Fruit fly (Drosophila melanogaster): ENCODE measurements around the gene CG7135.

The CG7135 gene

dm6 chrX:18101778-18102177, 1.7 kb upstream of the CG7135 start, which contains the start of gene Taf8:
TSS of gene Taf8 (plus strand) at chrX:18101970.
- TF ChIP-seq eg (GFP tag; IDR thresholded peaks at IDR 0.05), result 0 out of 3 replicates have a peak, but pooled peaks have one; percentile 14
- no peak for TF ChIP-seq spab (GFP tag; optimal IDR thresholded peaks at IDR 0.05)

- TF ChIP-seq CG8319 (GFP tag; optimal IDR thresholded peaks at IDR 0.05), result no peak
- no peak for TF ChIP-seq Hr4 (GFP tag; optimal IDR thresholded peaks at IDR 0.05)
- no peak for TF ChIP-seq svp (GFP tag)
- TF ChIP-seq Hr38 (GFP tag; optimal IDR thresholded peaks at IDR 0.05), result no peak
- no peak for TF ChIP-seq salr (GFP tag; optimal IDR thresholded peaks at IDR 0.05)
- no peak for TF ChIP-seq lz (GFP tag; optimal IDR thresholded peaks at IDR 0.05)
- TF ChIP-seq cyc (GFP tag; optimal IDR thresholded peaks at IDR 0.05), result no peak
- no peak for TF ChIP-seq Ets21C (GFP tag; optimal IDR thresholded peaks at IDR 0.05)
- TF ChIP-seq CG8119 (GFP tag; IDR thresholded peaks at IDR 0.05), result no peak
- no peak for TF ChIP-seq CG6854 (GFP tag; optimal IDR thresholded peaks at IDR 0.05)
- no peak for TF ChIP-seq CG6792 (GFP tag; optimal IDR thresholded peaks at IDR 0.05)
- no peak for TF ChIP-seq CG10631 (GFP tag; optimal IDR thresholded peaks at IDR 0.05)
- TF ChIP-seq CG11294 (GFP tag; IDR thresholded peaks at IDR 0.05), result no peak
- TF ChIP-seq CG34406 (GFP tag; optimal IDR thresholded peaks at IDR 0.05), result no peak
- TF ChIP-seq CG10669 (GFP tag; optimal IDR thresholded peaks at IDR 0.05), result no peak
- no peak for TF ChIP-seq Ets96B (tag; optimal IDR thresholded peaks at IDR 0.05)
- no peak for TF ChIP-seq CG11762 (GFP tag; optimal IDR thresholded peaks at IDR 0.05; ENCODE audit: insufficient read depth)
- no peak for TF ChIP-seq ss (GFP tag; optimal IDR thresholded peaks at IDR 0.05)
- TF ChIP-seq eg (GFP tag; IDR thresholded peaks at IDR 0.05), result no peak
- TF ChIP-seq CG31627 (GFP tag; optimal IDR thresholded peaks at IDR 0.05), result no peak
Observed at dm6 chrX:18106686-18107085, 3.2 kb downstream of the CG7135 start.

- no peak for TF ChIP-seq salr (GFP tag; optimal IDR thresholded peaks at IDR 0.05)
- no peak for TF ChIP-seq CG11762 (GFP tag; optimal IDR thresholded peaks at IDR 0.05; ENCODE audit: insufficient read depth)
- TF ChIP-seq Blimp-1 (GFP tag; optimal IDR thresholded peaks at IDR 0.05), result no peak
- no peak for TF ChIP-seq dsx (GFP tag; optimal IDR thresholded peaks at IDR 0.05; ENCODE audit: poor library complexity, severe bottlenecking)
- TF ChIP-seq CG10631 (GFP tag; optimal IDR thresholded peaks at IDR 0.05), result no peak
- TF ChIP-seq OdsH (GFP tag; optimal IDR thresholded peaks at IDR 0.05), result no peak
- no peak for TF ChIP-seq CG1621 (tag; optimal IDR thresholded peaks at IDR 0.05)
- TF ChIP-seq fkh (GFP tag; optimal IDR thresholded peaks at IDR 0.05), result no peak
- TF ChIP-seq pdm3 (GFP tag; optimal IDR thresholded peaks at IDR 0.05), result no peak
- no peak for TF ChIP-seq Hr4 (GFP tag; optimal IDR thresholded peaks at IDR 0.05)
- TF ChIP-seq Hr39 (GFP tag; optimal IDR thresholded peaks at IDR 0.05), result no peak
- TF ChIP-seq CG6854 (GFP tag; optimal IDR thresholded peaks at IDR 0.05), result no peak
- TF ChIP-seq lz (GFP tag; optimal IDR thresholded peaks at IDR 0.05), result no peak
- no peak for TF ChIP-seq CG6276 (GFP tag; optimal IDR thresholded peaks at IDR 0.05)
Observed at dm6 chrX:18108676-18109075, 5.2 kb downstream of the CG7135 start.

- no peak for TF ChIP-seq CG11762 (GFP tag; optimal IDR thresholded peaks at IDR 0.05; ENCODE audit: insufficient read depth)
- no peak for TF ChIP-seq CG8319 (GFP tag; optimal IDR thresholded peaks at IDR 0.05)
- TF ChIP-seq CG6854 (GFP tag; optimal IDR thresholded peaks at IDR 0.05), result no peak
- no peak for TF ChIP-seq pdm3 (GFP tag; optimal IDR thresholded peaks at IDR 0.05)
- TF ChIP-seq CG31627 (GFP tag; optimal IDR thresholded peaks at IDR 0.05), result no peak
Observed at dm6 chrX:18114770-18115169, 11.3 kb downstream of the CG7135 start.

- TF ChIP-seq Blimp-1 (GFP tag; optimal IDR thresholded peaks at IDR 0.05) (no peak), CG34406 (GFP tag; optimal IDR thresholded peaks at IDR 0.05) (no peak), CG6792 (GFP tag; optimal IDR thresholded peaks at IDR 0.05) (no peak), Sox15 (GFP tag; optimal IDR thresholded peaks at IDR 0.05) (no peak), dac (GFP tag; optimal IDR thresholded peaks at IDR 0.05) (no peak), eg (GFP tag; IDR thresholded peaks at IDR 0.05) (no peak), pdm3 (GFP tag; optimal IDR thresholded peaks at IDR 0.05) (no peak), CG11762 (GFP tag; optimal IDR thresholded peaks at IDR 0.05; ENCODE audit: insufficient read depth) (no peak), CG11294 (GFP tag; IDR thresholded peaks at IDR 0.05) (no peak), cyc (GFP tag; optimal IDR thresholded peaks at IDR 0.05) (no peak), CG15336 (GFP tag; IDR thresholded peaks at IDR 0.05) (no peak), Smox (GFP tag; optimal IDR thresholded peaks at IDR 0.05) (no peak), Hr4 (GFP tag; optimal IDR thresholded peaks at IDR 0.05) (no peak), ss (GFP tag; optimal IDR thresholded peaks at IDR 0.05) (no peak), CG6854 (GFP tag; optimal IDR thresholded peaks at IDR 0.05) (no peak), vri (GFP tag; optimal IDR thresholded peaks at IDR 0.05) (no peak), CG8119 (GFP tag; IDR thresholded peaks at IDR 0.05) (no peak), CG7368 (GFP tag; optimal IDR thresholded peaks at IDR 0.05) (no peak)
Observed at dm6 chrX:18116811-18117383, 13.4 kb downstream of the CG7135 start, which contains the start of gene wupA. TSS of gene wupA (minus strand) at chrX:18116922.

Data from whole organism, prepupa.